Fruit fly (Drosophila melanogaster): ENCODE data around the gene Pcyt2.

DNA sequence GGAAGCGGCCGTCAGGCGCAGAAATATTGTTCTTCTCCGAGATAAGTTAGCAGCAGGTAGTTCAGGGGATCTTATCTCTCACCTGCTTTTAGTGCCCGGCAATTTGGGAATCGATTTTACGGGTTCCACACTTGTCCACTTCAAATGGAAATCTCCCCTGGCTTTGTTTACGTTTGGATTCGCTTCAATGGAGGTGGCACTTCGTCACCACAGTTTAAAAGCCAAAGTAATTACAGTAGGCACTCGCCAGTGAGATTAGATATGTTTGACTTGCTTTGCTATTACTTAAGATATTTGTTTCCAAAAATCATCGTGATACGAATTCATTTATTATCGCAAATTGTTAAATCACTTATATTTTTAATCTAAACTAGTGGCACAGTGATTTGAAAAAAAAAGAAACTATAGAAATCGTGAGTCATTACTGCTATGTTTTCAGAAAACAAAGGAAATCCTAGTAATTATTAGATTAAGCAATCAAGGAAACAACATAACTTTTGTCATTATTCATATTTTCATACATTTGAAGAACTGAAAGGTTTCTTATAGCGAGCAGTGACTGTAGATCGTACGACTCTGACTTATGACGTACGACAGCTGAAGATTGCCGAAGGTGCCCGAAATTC, 4.8 kb upstream of the Pcyt2 start:
- TF ChIP-seq psq (optimal IDR thresholded peaks at IDR 0.05) (no peak), CG8478 (optimal IDR thresholded peaks at IDR 0.05) (no peak), usp (GFP tag; optimal IDR thresholded peaks at IDR 0.05) (no peak)

All from whole organism.